Worm (Caenorhabditis elegans) whole organism, mixed stage, embryonic: ENCODE results near the gene dnc-1.

Experiments used
- M03D4.4 ChIP-seq: sonication (generic microtip); optimal IDR thresholded peaks from 2 replicates; lab custom pipeline; 2017; ENCODE audit warnings: mild to moderate bottlenecking, missing genetic modification characterization, missing compliant biosample characterization
- bed-3 ChIP-seq: fragments of 200-800 bp; sonication (Bioruptor generic); optimal IDR thresholded peaks from 3 replicates; lab custom pipeline; 2018; ENCODE audit warnings: mild to moderate bottlenecking, missing genetic modification characterization, moderate library complexity, missing compliant biosample characterization
- blmp-1 ChIP-seq: fragments of 150-350 bp; optimal IDR thresholded peaks from 2 replicates; lab custom pipeline; 2014; ENCODE audit warnings: missing biosample characterization, missing genetic modification characterization
- ceh-39 ChIP-seq: fragments of 150-350 bp; optimal IDR thresholded peaks from 2 replicates; lab custom pipeline; 2014; ENCODE audit warnings: missing biosample characterization, missing genetic modification characterization
- ceh-43 ChIP-seq: fragments of 200-800 bp; sonication (Bioruptor generic); optimal IDR thresholded peaks from 2 replicates; lab custom pipeline; 2018; ENCODE audit warnings: mild to moderate bottlenecking, missing genetic modification characterization, moderate library complexity, missing compliant biosample characterization
- ceh-83 ChIP-seq: fragments of 200-800 bp; sonication (Bioruptor generic); optimal IDR thresholded peaks from 2 replicates; lab custom pipeline; 2018; ENCODE audit warnings: mild to moderate bottlenecking, missing genetic modification characterization, missing compliant biosample characterization
- ces-1 ChIP-seq: fragments of 150-350 bp; optimal IDR thresholded peaks from 2 replicates; lab custom pipeline; 2014; ENCODE audit warnings: missing biosample characterization, missing genetic modification reagents, missing genetic modification characterization
- cnd-1 ChIP-seq: fragments of 200-800 bp; sonication (Bioruptor generic); optimal IDR thresholded peaks from 2 replicates; lab custom pipeline; 2018; ENCODE audit warnings: mild to moderate bottlenecking, missing genetic modification characterization, missing compliant biosample characterization
- drap-1 ChIP-seq: fragments of 200-800 bp; sonication (Bioruptor generic); optimal IDR thresholded peaks from 3 replicates; lab custom pipeline; 2018; ENCODE audit warnings: mild to moderate bottlenecking, missing genetic modification characterization, missing compliant biosample characterization
- elt-1 ChIP-seq: sonication (generic microtip); optimal IDR thresholded peaks from 2 replicates; lab custom pipeline; 2017; ENCODE audit warnings: missing genetic modification characterization, mild to moderate bottlenecking, missing compliant biosample characterization, antibody characterized with exemption, moderate library complexity, borderline replicate concordance; ENCODE audit not compliant: insufficient read depth
- elt-3 ChIP-seq: fragments of 150-350 bp; optimal IDR thresholded peaks from 2 replicates; lab custom pipeline; 2014; ENCODE audit warnings: missing biosample characterization, missing genetic modification characterization
- flh-1 ChIP-seq: fragments of 200-800 bp; sonication (Bioruptor generic); optimal IDR thresholded peaks from 2 replicates; lab custom pipeline; 2018; ENCODE audit warnings: mild to moderate bottlenecking, missing genetic modification characterization, moderate library complexity, missing compliant biosample characterization
- ham-2 ChIP-seq: fragments of 200-800 bp; sonication (Bioruptor generic); optimal IDR thresholded peaks from 2 replicates; lab custom pipeline; 2018; ENCODE audit warnings: mild to moderate bottlenecking, missing genetic modification characterization, missing compliant biosample characterization
- hlh-1 ChIP-seq: fragments of 150-350 bp; optimal IDR thresholded peaks from 2 replicates; lab custom pipeline; 2014; ENCODE audit warnings: missing biosample characterization, missing genetic modification reagents, missing genetic modification characterization
- lin-13 ChIP-seq: fragments of 150-350 bp; optimal IDR thresholded peaks from 2 replicates; lab custom pipeline; 2014; ENCODE audit warnings: missing biosample characterization, missing genetic modification characterization
- lin-32 ChIP-seq: fragments of 200-800 bp; sonication (Bioruptor generic); optimal IDR thresholded peaks from 2 replicates; lab custom pipeline; 2018; ENCODE audit warnings: mild to moderate bottlenecking, missing genetic modification characterization, missing compliant biosample characterization
- lsy-2 ChIP-seq: fragments of 150-350 bp; optimal IDR thresholded peaks from 2 replicates; lab custom pipeline; 2014; ENCODE audit warnings: missing biosample characterization, missing genetic modification characterization
- mab-5 ChIP-seq: fragments of 150-350 bp; optimal IDR thresholded peaks from 2 replicates; lab custom pipeline; 2014; ENCODE audit warnings: missing biosample characterization, missing genetic modification characterization
- mep-1 ChIP-seq: fragments of 150-350 bp; optimal IDR thresholded peaks from 2 replicates; lab custom pipeline; 2017; ENCODE audit warnings: missing biosample characterization, missing genetic modification reagents, missing genetic modification characterization, inconsistent platforms
- mls-2 ChIP-seq: sonication (generic microtip); optimal IDR thresholded peaks from 2 replicates; lab custom pipeline; 2016; ENCODE audit warnings: mild to moderate bottlenecking, missing genetic modification characterization, moderate library complexity, missing compliant biosample characterization
- nhr-2 ChIP-seq: fragments of 150-350 bp; optimal IDR thresholded peaks from 2 replicates; lab custom pipeline; 2014; ENCODE audit warnings: missing biosample characterization, missing genetic modification characterization
- nhr-237 ChIP-seq: fragments of 150-350 bp; optimal IDR thresholded peaks from 2 replicates; lab custom pipeline; 2014; ENCODE audit warnings: missing biosample characterization, missing genetic modification characterization
- nhr-28 ChIP-seq: fragments of 150-350 bp; optimal IDR thresholded peaks from 2 replicates; lab custom pipeline; 2014; ENCODE audit warnings: missing biosample characterization, missing genetic modification characterization
- nhr-76 ChIP-seq: sonication (generic microtip); optimal IDR thresholded peaks from 2 replicates; lab custom pipeline; 2017; ENCODE audit warnings: missing biosample characterization, missing genetic modification characterization
- pha-4 ChIP-seq: fragments of 150-350 bp; optimal IDR thresholded peaks from 2 replicates; lab custom pipeline; 2018; ENCODE audit warnings: missing biosample characterization, missing genetic modification reagents, missing genetic modification characterization
- sem-2 ChIP-seq: fragments of 200-800 bp; sonication (Bioruptor generic); optimal IDR thresholded peaks from 2 replicates; lab custom pipeline; 2018; ENCODE audit warnings: mild to moderate bottlenecking, missing genetic modification characterization, missing compliant biosample characterization
- sptf-1 ChIP-seq: sonication (generic microtip); optimal IDR thresholded peaks from 2 replicates; lab custom pipeline; 2017; ENCODE audit warnings: mild to moderate bottlenecking, missing genetic modification characterization, moderate library complexity, missing compliant biosample characterization
- tbx-8 ChIP-seq: fragments of 200-800 bp; sonication (Bioruptor generic); optimal IDR thresholded peaks from 2 replicates; lab custom pipeline; 2018; ENCODE audit warnings: mild to moderate bottlenecking, missing genetic modification characterization, moderate library complexity, missing compliant biosample characterization
- unc-120 ChIP-seq: sonication (generic microtip); optimal IDR thresholded peaks from 2 replicates; lab custom pipeline; 2017; ENCODE audit warnings: missing genetic modification characterization, missing compliant biosample characterization; ENCODE audit not compliant: poor library complexity, severe bottlenecking
- unc-39 ChIP-seq: fragments of 150-350 bp; optimal IDR thresholded peaks from 2 replicates; lab custom pipeline; 2014; ENCODE audit warnings: missing biosample characterization, missing genetic modification characterization
- unc-62 ChIP-seq: fragments of 150-350 bp; optimal IDR thresholded peaks from 2 replicates; lab custom pipeline; 2014; ENCODE audit warnings: missing biosample characterization, missing genetic modification reagents, missing genetic modification characterization
- zip-8 ChIP-seq: fragments of 150-350 bp; optimal IDR thresholded peaks from 2 replicates; lab custom pipeline; 2014; ENCODE audit warnings: missing biosample characterization, missing genetic modification characterization
- ztf-11 ChIP-seq: fragments of 150-350 bp; optimal IDR thresholded peaks from 2 replicates; lab custom pipeline; 2014; ENCODE audit warnings: missing biosample characterization, missing genetic modification characterization

Gene dnc-1

DNA sequence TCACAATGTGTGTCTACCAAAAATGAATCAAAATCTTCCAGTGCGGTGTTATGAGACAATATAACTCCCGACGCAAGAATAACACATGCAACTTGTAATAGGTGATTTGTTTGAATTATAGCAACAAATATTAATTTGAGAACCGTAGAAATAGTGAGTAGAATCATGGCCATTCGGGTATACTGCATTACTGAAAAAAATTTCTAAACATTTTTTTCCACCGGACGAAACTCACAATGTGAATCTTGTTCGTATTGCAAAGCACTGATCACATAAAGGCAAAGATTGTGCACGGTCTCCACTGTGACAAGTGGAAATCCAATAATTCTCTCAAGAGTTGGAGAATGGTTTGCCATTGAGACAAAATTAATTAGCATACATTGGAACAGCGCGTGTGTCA lies 30.5 kb downstream of the dnc-1 start:
- TF ChIP-seq nhr-76 (no peak), zip-8 (no peak), unc-39 (tag; lab: Kevin White, UChicago) (no peak), ceh-39 (tag; lab: Kevin White, UChicago) (no peak), lin-13 (no peak), lin-32 (GFP tag; lab: Kevin White, UChicago) (no peak), nhr-237 (tag; lab: Kevin White, UChicago) (no peak), mab-5 (no peak), elt-1 (tag; lab: Kevin White, UChicago) (no peak), unc-62 (no peak)

DNA sequence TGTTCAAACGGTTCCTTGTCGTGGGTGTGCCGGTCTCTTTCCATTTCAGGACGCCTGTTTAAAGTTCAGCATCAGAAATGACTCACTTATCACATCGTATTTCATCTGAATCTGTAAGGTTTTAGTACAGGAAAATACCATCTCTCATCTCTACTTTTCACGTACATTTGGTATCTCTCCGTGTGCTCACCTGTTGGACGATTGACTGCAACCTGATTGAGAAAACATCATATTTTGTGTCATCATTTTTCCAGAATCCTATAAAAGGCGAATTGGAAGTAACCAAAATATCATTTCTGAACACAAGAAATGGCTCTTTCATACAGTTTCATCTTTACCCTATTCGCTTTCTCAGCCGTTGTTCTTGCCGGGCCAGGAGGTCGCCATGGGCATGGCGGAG lies 32.9 kb downstream of the dnc-1 start, which contains the start of gene srlf-30:
Gene srlf-30, plus strand, starts transcription at position 301 of the 400 bp plus-strand sequence.
- TF ChIP-seq lin-32 (GFP tag; lab: Kevin White, UChicago) (no peak), nhr-2 (no peak), mep-1 (tag; lab: Kevin White, UChicago) (no peak), elt-3 (tag; lab: Kevin White, UChicago) (no peak), nhr-237 (tag; lab: Kevin White, UChicago) (no peak)

DNA sequence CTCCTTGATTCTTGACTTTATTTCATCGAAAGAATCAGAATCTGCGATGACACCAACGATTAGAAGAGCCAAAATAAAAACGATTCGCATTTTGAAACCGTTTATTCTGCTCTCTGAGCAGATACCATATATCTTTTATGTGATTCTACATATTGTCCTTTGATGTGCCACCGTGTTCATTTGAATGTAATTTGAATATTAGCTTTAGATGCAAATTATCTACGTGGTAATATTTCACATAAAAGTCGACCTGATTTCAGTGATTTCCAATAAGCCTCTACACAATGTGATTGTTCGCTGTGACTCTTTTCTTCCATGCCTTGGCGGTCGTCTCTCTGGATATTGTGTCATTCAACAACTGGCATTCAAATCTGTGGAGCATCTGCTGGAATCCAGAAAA lies 33.9 kb downstream of the dnc-1 start, which contains the start of the genes F13E9.9 and F13E9.19:
Gene F13E9.9, minus strand, starts transcription at position 101 of the 400 bp plus-strand sequence.
Gene F13E9.19, plus strand, starts transcription at position 316 of the 400 bp plus-strand sequence.
- TF ChIP-seq ham-2 (no peak), lin-32 (GFP tag; lab: Kevin White, UChicago) (no peak), hlh-1 (tag; lab: Kevin White, UChicago) (no peak), tbx-8 (no peak), sem-2 (GFP tag; lab: Kevin White, UChicago) (no peak), cnd-1 (tag; lab: Kevin White, UChicago) (no peak), elt-3 (tag; lab: Kevin White, UChicago) (no peak), ceh-83 (GFP tag; lab: Kevin White, UChicago) (no peak), bed-3 (GFP tag; lab: Kevin White, UChicago) (no peak), M03D4.4 (tag; lab: Kevin White, UChicago) (no peak), ztf-11 (tag; lab: Kevin White, UChicago) (no peak), elt-1 (tag; lab: Kevin White, UChicago) (no peak), unc-39 (tag; lab: Kevin White, UChicago) (no peak), lsy-2 (no peak), blmp-1 (tag; lab: Kevin White, UChicago) (no peak), flh-1 (GFP tag; lab: Kevin White, UChicago) (no peak)

DNA sequence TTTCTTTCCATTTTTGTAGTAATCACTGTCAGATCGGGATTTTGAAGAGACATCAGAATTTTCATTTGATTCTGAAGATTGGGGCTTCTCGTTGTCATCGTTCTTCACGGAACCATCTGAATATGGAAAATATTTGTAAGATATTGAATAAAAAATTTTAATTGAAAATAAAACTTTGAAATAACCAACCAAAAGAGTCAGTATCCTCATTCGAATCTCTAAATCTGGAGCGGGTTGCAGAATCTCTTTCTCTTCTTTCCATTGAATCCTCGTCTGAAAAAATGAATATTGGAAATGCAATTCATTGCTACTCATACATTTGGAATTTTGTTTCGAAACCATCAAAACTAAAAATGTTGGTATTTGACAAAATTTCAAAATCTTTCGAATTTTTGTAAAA lies 34.8 kb downstream of the dnc-1 start:
- no peak for TF ChIP-seq blmp-1 (tag; lab: Kevin White, UChicago)
- TF ChIP-seq lsy-2: no peak
- no peak for TF ChIP-seq ces-1 (GFP tag; lab: Kevin White, UChicago)
- TF ChIP-seq mls-2: no peak
- no peak for TF ChIP-seq ztf-11 (tag; lab: Kevin White, UChicago)
- no peak for TF ChIP-seq unc-120
- TF ChIP-seq pha-4 (tag; lab: Kevin White, UChicago): no peak
- TF ChIP-seq bed-3 (GFP tag; lab: Kevin White, UChicago): no peak
- TF ChIP-seq nhr-2: no peak
- TF ChIP-seq nhr-237 (tag; lab: Kevin White, UChicago): no peak
- no peak for TF ChIP-seq ceh-43 (GFP tag; lab: Kevin White, UChicago)
- no peak for TF ChIP-seq ceh-83 (GFP tag; lab: Kevin White, UChicago)
- no peak for TF ChIP-seq drap-1 (GFP tag; lab: Kevin White, UChicago)
- no peak for TF ChIP-seq unc-62
- TF ChIP-seq mep-1 (tag; lab: Kevin White, UChicago): no peak
- no peak for TF ChIP-seq elt-1 (tag; lab: Kevin White, UChicago)
- TF ChIP-seq cnd-1 (tag; lab: Kevin White, UChicago): no peak
- TF ChIP-seq tbx-8: no peak
- TF ChIP-seq nhr-28 (tag; lab: Kevin White, UChicago): no peak

DNA sequence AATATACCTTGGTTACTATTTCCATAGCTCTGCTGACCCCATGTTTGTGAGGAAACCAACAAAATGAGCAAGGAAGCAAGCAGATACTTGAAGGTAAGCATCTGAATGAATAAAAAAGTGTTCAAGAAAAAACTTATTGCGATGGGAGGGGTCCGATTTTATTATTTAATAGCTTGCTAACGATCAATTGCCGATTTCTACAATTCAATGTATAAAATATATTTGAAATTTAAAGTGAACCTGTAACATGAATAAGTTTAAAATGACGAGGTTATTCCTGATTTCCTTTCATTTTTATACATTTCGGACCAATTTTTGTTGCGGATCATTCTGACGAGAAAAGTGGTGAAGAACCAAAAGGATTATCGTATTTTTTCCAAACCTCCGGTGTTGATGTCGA lies 36.5 kb downstream of the dnc-1 start, which contains the start of gene srlf-13:
Gene srlf-13, minus strand, starts transcription at position 101 of the 400 bp plus-strand sequence.
- TF ChIP-seq sptf-1 (tag; lab: Kevin White, UChicago) (no peak), bed-3 (GFP tag; lab: Kevin White, UChicago) (no peak), mep-1 (tag; lab: Kevin White, UChicago) (no peak), M03D4.4 (tag; lab: Kevin White, UChicago) (no peak), sem-2 (GFP tag; lab: Kevin White, UChicago) (no peak), unc-39 (tag; lab: Kevin White, UChicago) (no peak), blmp-1 (tag; lab: Kevin White, UChicago) (no peak)
